Fruit fly (Drosophila melanogaster) whole organism, prepupa: ENCODE results near the gene CG10654.
A peak's percentile ranks its signal among the peaks of the same experiment; 100 is the strongest.

Experiments used
- Blimp-1 ChIP-seq: fragments of 200-800 bp; sonication (Bioruptor generic); optimal IDR thresholded peaks from 3 replicates; lab custom pipeline; 2017; ENCODE audit warnings: missing biosample characterization, missing genetic modification characterization, mild to moderate bottlenecking, moderate library complexity, missing genetic modification reagents
- CG10669 ChIP-seq: fragments of 200-800 bp; sonication (Bioruptor generic); optimal IDR thresholded peaks from 3 replicates; lab custom pipeline; 2018; ENCODE audit warnings: missing biosample characterization, mild to moderate bottlenecking, missing genetic modification characterization, moderate library complexity
- CG11294 ChIP-seq: fragments of 200-800 bp; sonication (Bioruptor generic); IDR thresholded peaks from 2 replicates; pipeline ENCODE4 v1.3.6; 2022; ENCODE audit warnings: missing biosample characterization, missing genetic modification characterization
- CG1621 ChIP-seq: fragments of 200-800 bp; sonication (Bioruptor generic); optimal IDR thresholded peaks from 3 replicates; lab custom pipeline; 2018; ENCODE audit warnings: missing biosample characterization, mild to moderate bottlenecking, missing genetic modification characterization
- CG31627 ChIP-seq: fragments of 200-800 bp; sonication (Bioruptor generic); optimal IDR thresholded peaks from 3 replicates; lab custom pipeline; 2016; ENCODE audit warnings: missing biosample characterization, missing genetic modification characterization
- CG32006 ChIP-seq: fragments of 200-800 bp; sonication (Bioruptor generic); optimal IDR thresholded peaks from 3 replicates; lab custom pipeline; 2017; ENCODE audit warnings: missing biosample characterization, mild to moderate bottlenecking, missing genetic modification characterization
- CG34406 ChIP-seq: fragments of 200-800 bp; sonication (Bioruptor generic); optimal IDR thresholded peaks from 3 replicates; lab custom pipeline; 2016; ENCODE audit warnings: missing biosample characterization, missing genetic modification characterization
- CG6163 ChIP-seq: fragments of 200-800 bp; sonication (Bioruptor generic); IDR thresholded peaks from 3 replicates; pipeline ENCODE4 v1.3.6; 2022; ENCODE audit warnings: missing biosample characterization, missing genetic modification characterization
- CG6792 ChIP-seq: fragments of 200-800 bp; sonication (Bioruptor generic); optimal IDR thresholded peaks from 3 replicates; lab custom pipeline; 2016; ENCODE audit warnings: missing biosample characterization, missing genetic modification characterization
- CG8119 ChIP-seq: fragments of 200-800 bp; sonication (Bioruptor generic); IDR thresholded peaks from 3 replicates; pipeline ENCODE4 v1.3.6; 2022; ENCODE audit warnings: missing biosample characterization, missing genetic modification characterization
- CG8319 ChIP-seq: fragments of 200-800 bp; sonication (Bioruptor generic); optimal IDR thresholded peaks from 3 replicates; lab custom pipeline; 2016; ENCODE audit warnings: missing biosample characterization, missing genetic modification characterization
- CG9139 ChIP-seq: fragments of 200-800 bp; sonication (Bioruptor generic); optimal IDR thresholded peaks from 3 replicates; lab custom pipeline; 2017; ENCODE audit warnings: missing biosample characterization, mild to moderate bottlenecking, missing genetic modification characterization
- Eip75B ChIP-seq: fragments of 200-800 bp; sonication (Bioruptor generic); optimal IDR thresholded peaks from 3 replicates; lab custom pipeline; 2016; ENCODE audit warnings: missing biosample characterization, missing genetic modification characterization
- Eip78C ChIP-seq: fragments of 200-800 bp; sonication (Bioruptor generic); peaks from one replicate; lab custom pipeline; 2016; ENCODE audit warnings: missing biosample characterization, missing genetic modification characterization
- Eip93F ChIP-seq: fragments of 200-800 bp; sonication (Bioruptor generic); optimal IDR thresholded peaks from 2 replicates; lab custom pipeline; 2016; ENCODE audit warnings: missing biosample characterization, mild to moderate bottlenecking, missing genetic modification characterization
- Ets21C ChIP-seq: fragments of 200-800 bp; sonication (Bioruptor generic); optimal IDR thresholded peaks from 3 replicates; lab custom pipeline; 2016; ENCODE audit warnings: missing biosample characterization, missing genetic modification characterization
- Hr39 ChIP-seq: fragments of 200-800 bp; sonication (Bioruptor generic); optimal IDR thresholded peaks from 2 replicates; lab custom pipeline; 2016; ENCODE audit warnings: missing biosample characterization, missing genetic modification characterization
- Hr4 ChIP-seq: fragments of 200-800 bp; sonication (Bioruptor generic); optimal IDR thresholded peaks from 3 replicates; lab custom pipeline; 2016; ENCODE audit warnings: missing biosample characterization, missing genetic modification characterization
- Lpt ChIP-seq: fragments of 200-800 bp; sonication (Bioruptor generic); optimal IDR thresholded peaks from 3 replicates; lab custom pipeline; 2016; ENCODE audit warnings: missing biosample characterization, missing genetic modification characterization
- OdsH ChIP-seq: fragments of 200-800 bp; sonication (Bioruptor generic); optimal IDR thresholded peaks from 3 replicates; lab custom pipeline; 2016; ENCODE audit warnings: missing biosample characterization, missing genetic modification characterization
- Smox ChIP-seq: fragments of 200-800 bp; sonication (Bioruptor generic); optimal IDR thresholded peaks from 3 replicates; lab custom pipeline; 2016; ENCODE audit warnings: missing biosample characterization, missing genetic modification characterization
- Sox102F ChIP-seq: fragments of 200-800 bp; sonication (Bioruptor generic); optimal IDR thresholded peaks from 2 replicates; lab custom pipeline; 2016; ENCODE audit warnings: missing biosample characterization, mild to moderate bottlenecking, missing genetic modification characterization
- Sox14 ChIP-seq: fragments of 200-800 bp; sonication (Bioruptor generic); optimal IDR thresholded peaks from 3 replicates; lab custom pipeline; 2016; ENCODE audit warnings: missing biosample characterization, missing genetic modification characterization
- acj6 ChIP-seq: fragments of 200-800 bp; sonication (Bioruptor generic); optimal IDR thresholded peaks from 3 replicates; lab custom pipeline; 2016; ENCODE audit warnings: missing biosample characterization, missing genetic modification characterization
- cyc ChIP-seq: fragments of 200-800 bp; sonication (Bioruptor generic); optimal IDR thresholded peaks from 3 replicates; lab custom pipeline; 2016; ENCODE audit warnings: missing biosample characterization, missing genetic modification characterization
- dac ChIP-seq: fragments of 200-800 bp; sonication (Bioruptor generic); optimal IDR thresholded peaks from 2 replicates; lab custom pipeline; 2017; ENCODE audit warnings: missing biosample characterization, mild to moderate bottlenecking, missing genetic modification characterization
- dsx ChIP-seq: fragments of 200-800 bp; optimal IDR thresholded peaks from 3 replicates; lab custom pipeline; 2019; ENCODE audit warnings: missing biosample characterization, mild to moderate bottlenecking, missing genetic modification characterization, moderate library complexity; ENCODE audit not compliant: poor library complexity, severe bottlenecking
- eg ChIP-seq: fragments of 200-800 bp; sonication (Bioruptor generic); IDR thresholded peaks from 3 replicates; pipeline ENCODE4 v1.3.6; 2022; ENCODE audit warnings: missing biosample characterization, missing genetic modification characterization
- esn ChIP-seq: fragments of 200-800 bp; sonication (Bioruptor generic); optimal IDR thresholded peaks from 2 replicates; lab custom pipeline; 2016; ENCODE audit warnings: missing biosample characterization, mild to moderate bottlenecking, missing genetic modification characterization, moderate library complexity
- fkh ChIP-seq: fragments of 200-800 bp; sonication (Bioruptor generic); optimal IDR thresholded peaks from 3 replicates; lab custom pipeline; 2017; ENCODE audit warnings: missing biosample characterization, mild to moderate bottlenecking, missing genetic modification characterization, moderate library complexity
- lz ChIP-seq: fragments of 200-800 bp; sonication (Bioruptor generic); optimal IDR thresholded peaks from 3 replicates; lab custom pipeline; 2016; ENCODE audit warnings: missing biosample characterization, missing genetic modification characterization
- spab ChIP-seq: fragments of 200-800 bp; sonication (Bioruptor generic); optimal IDR thresholded peaks from 2 replicates; lab custom pipeline; 2017; ENCODE audit warnings: missing biosample characterization, mild to moderate bottlenecking, missing genetic modification characterization, missing genetic modification reagents
- ss ChIP-seq, 2 experiments: fragments of 200-800 bp; sonication (Bioruptor generic); optimal IDR thresholded peaks; 2 replicates in 1 of 2; 3 replicates in 1 of 2; lab custom pipeline; 2017 to 2018; ENCODE audit warnings: mild to moderate bottlenecking in 2 of 2, missing biosample characterization in 2 of 2, missing genetic modification characterization in 2 of 2, moderate library complexity in 1 of 2
- svp ChIP-seq: fragments of 200-800 bp; sonication (Bioruptor generic); peaks from one replicate; lab custom pipeline; 2016; ENCODE audit warnings: missing biosample characterization, missing genetic modification characterization
- vri ChIP-seq: fragments of 200-800 bp; sonication (Bioruptor generic); optimal IDR thresholded peaks from 3 replicates; lab custom pipeline; 2016; ENCODE audit warnings: missing biosample characterization, mild to moderate bottlenecking, missing genetic modification characterization

Gene CG10654

dm6 chr3L:12551671-12552070 lies 44.0 kb upstream of the CG10654 start (continued):
- TF ChIP-seq CG32006 (GFP tag; lab: Kevin White, UChicago) (peak; percentile 68), CG6792 (GFP tag; lab: Kevin White, UChicago) (peak; percentile 76), Hr39 (peak; percentile 77), CG9139 (peak; percentile 62), vri (GFP tag; lab: Kevin White, UChicago) (peak; percentile 53), Lpt (peak; percentile 14), CG11294 (no peak), cyc (GFP tag; lab: Kevin White, UChicago) (peak; percentile 69), CG34406 (peak; percentile 69), ss (GFP tag; optimal IDR thresholded peaks at IDR 0.05; lab: Kevin White, UChicago) (peak; percentile 65 to 73), Eip75B (GFP tag; lab: Kevin White, UChicago) (peak; percentile 77), dac (GFP tag; lab: Kevin White, UChicago) (peak; percentile 17), Blimp-1 (GFP tag; lab: Kevin White, UChicago) (peak; percentile 10)

dm6 chr3L:12549471-12549870 lies 41.8 kb upstream of the CG10654 start:
- TF ChIP-seq cyc (GFP tag; lab: Kevin White, UChicago) (no peak), spab (GFP tag; lab: Kevin White, UChicago) (no peak), Hr39 (no peak), Sox14 (GFP tag; lab: Kevin White, UChicago) (no peak), CG31627 (GFP tag; lab: Kevin White, UChicago) (no peak), CG8319 (no peak), Eip93F (GFP tag; lab: Kevin White, UChicago) (no peak), eg (GFP tag; lab: Robert Waterston, UW) (no peak), CG10669 (GFP tag; lab: Kevin White, UChicago) (no peak), ss (GFP tag; optimal IDR thresholded peaks at IDR 0.05; lab: Kevin White, UChicago) (no peak), OdsH (no peak), CG11294 (no peak), Eip78C (peak; percentile 74), CG8119 (GFP tag; lab: Robert Waterston, UW) (no peak), svp (peak; percentile 58)

dm6 chr3L:12537123-12537522 lies 29.5 kb upstream of the CG10654 start, which contains the start of gene CG4069:
Gene CG4069 (minus strand): TSS chr3L:12537315.
- peak; percentile 90 for TF ChIP-seq fkh
- no peak for TF ChIP-seq lz (GFP tag; lab: Kevin White, UChicago)

dm6 chr3L:12534318-12534717 lies 26.7 kb upstream of the CG10654 start, which contains the start of gene Pmm2:
Gene Pmm2 (plus strand): TSS chr3L:12534590.
- TF ChIP-seq Eip78C (peak; percentile 63), acj6 (GFP tag; lab: Kevin White, UChicago) (no peak), CG6163 (GFP tag; lab: Robert Waterston, UW) (no peak), CG31627 (GFP tag; lab: Kevin White, UChicago) (no peak), CG8119 (GFP tag; lab: Robert Waterston, UW) (no peak), CG11294 (no peak), Ets21C (GFP tag; lab: Kevin White, UChicago) (no peak), Hr4 (GFP tag; lab: Kevin White, UChicago) (no peak), svp (no peak), CG8319 (no peak), dsx (GFP tag; lab: Kevin White, UChicago) (peak; percentile 9), Smox (no peak), esn (GFP tag; lab: Kevin White, UChicago) (peak; percentile 2), Sox102F (GFP tag; lab: Kevin White, UChicago) (no peak), CG1621 (tag; lab: Kevin White, UChicago) (peak; percentile 51)
